Fruit fly (Drosophila melanogaster) whole organism, embryonic: Measurements from ENCODE around the gene PGAP2.
A peak's percentile ranks its signal among the peaks of the same experiment; 100 is the strongest.

Experiments
- CG10366 ChIP-seq: fragments of 200-800 bp; sonication (Bioruptor generic); IDR thresholded peaks from 2 replicates; pipeline ENCODE4 v1.3.6; 2022; ENCODE audit warnings: missing biosample characterization, missing genetic modification characterization
- CG11504 ChIP-seq: fragments of 200-800 bp; sonication (Bioruptor generic); optimal IDR thresholded peaks from 3 replicates; lab custom pipeline; 2019; ENCODE audit warnings: missing biosample characterization, mild to moderate bottlenecking, missing genetic modification characterization, moderate library complexity
- CG12769 ChIP-seq: fragments of 200-800 bp; sonication (Bioruptor generic); optimal IDR thresholded peaks from 2 replicates; lab custom pipeline; 2019; ENCODE audit warnings: missing biosample characterization, mild to moderate bottlenecking, missing genetic modification characterization, moderate library complexity
- CG17328 ChIP-seq: fragments of 200-800 bp; sonication (Bioruptor generic); IDR thresholded peaks from 2 replicates; pipeline ENCODE4 v1.3.6; 2022; ENCODE audit warnings: missing biosample characterization, missing genetic modification characterization
- CG1832 ChIP-seq: fragments of 200-800 bp; sonication (Bioruptor generic); optimal IDR thresholded peaks from 2 replicates; lab custom pipeline; 2017; ENCODE audit warnings: missing biosample characterization, mild to moderate bottlenecking, missing genetic modification characterization, inconsistent platforms
- CG3407 ChIP-seq: fragments of 200-800 bp; sonication (Bioruptor generic); optimal IDR thresholded peaks from 2 replicates; lab custom pipeline; 2018; ENCODE audit warnings: missing biosample characterization, mild to moderate bottlenecking, missing genetic modification characterization
- CG3726 ChIP-seq: fragments of 200-800 bp; sonication (Bioruptor generic); IDR thresholded peaks from 3 replicates; pipeline ENCODE4, ENCODE4 v1.3.6; 2022; ENCODE audit warnings: missing biosample characterization, missing genetic modification characterization
- CG4730 ChIP-seq: fragments of 200-800 bp; sonication (Bioruptor generic); IDR thresholded peaks from 2 replicates; pipeline ENCODE4 v1.3.6; 2022; ENCODE audit warnings: missing biosample characterization, missing genetic modification characterization
- CG6854 ChIP-seq: fragments of 200-800 bp; sonication (Bioruptor generic); optimal IDR thresholded peaks from 3 replicates; lab custom pipeline; 2017; ENCODE audit warnings: missing biosample characterization, mild to moderate bottlenecking, missing genetic modification characterization
- CG9609 ChIP-seq: fragments of 200-800 bp; sonication (Bioruptor generic); optimal IDR thresholded peaks from 3 replicates; lab custom pipeline; 2016; ENCODE audit warnings: missing biosample characterization, missing genetic modification characterization
- Chrac-16 ChIP-seq: fragments of 200-800 bp; sonication (Bioruptor generic); optimal IDR thresholded peaks from 3 replicates; lab custom pipeline; 2016; ENCODE audit warnings: missing biosample characterization, missing genetic modification characterization
- CrebB ChIP-seq: fragments of 200-800 bp; sonication (Bioruptor generic); optimal IDR thresholded peaks from 3 replicates; lab custom pipeline; 2018; ENCODE audit warnings: missing biosample characterization, mild to moderate bottlenecking, missing genetic modification characterization
- D19A ChIP-seq: fragments of 200-800 bp; optimal IDR thresholded peaks from 3 replicates; lab custom pipeline; 2019; ENCODE audit warnings: missing biosample characterization, mild to moderate bottlenecking, missing genetic modification characterization, moderate library complexity
- Doc2 ChIP-seq: fragments of 200-800 bp; sonication (Bioruptor generic); IDR thresholded peaks from 2 replicates; pipeline ENCODE4 v1.3.6; 2022; ENCODE audit warnings: missing biosample characterization, missing genetic modification characterization
- E2f2 ChIP-seq: fragments of 200-800 bp; sonication (Bioruptor generic); IDR thresholded peaks from 2 replicates; pipeline ENCODE4 v1.3.6; 2022; ENCODE audit warnings: missing biosample characterization, missing genetic modification characterization
- Max ChIP-seq: fragments of 200-800 bp; sonication (Bioruptor generic); optimal IDR thresholded peaks from 2 replicates; lab custom pipeline; 2016; ENCODE audit warnings: missing biosample characterization, mild to moderate bottlenecking, missing genetic modification characterization
- Neu2 ChIP-seq: fragments of 200-800 bp; sonication (Bioruptor generic); optimal IDR thresholded peaks from 3 replicates; lab custom pipeline; 2016; ENCODE audit warnings: missing biosample characterization, missing genetic modification characterization, borderline replicate concordance
- Optix ChIP-seq: fragments of 200-800 bp; sonication (Bioruptor generic); IDR thresholded peaks from 3 replicates; pipeline ENCODE4 v1.3.6; 2022; ENCODE audit warnings: missing biosample characterization, missing genetic modification characterization
- Rfx ChIP-seq: fragments of 200-800 bp; sonication (Bioruptor generic); IDR thresholded peaks from 2 replicates; pipeline ENCODE4 v1.3.6; 2022; ENCODE audit warnings: missing biosample characterization, missing genetic modification characterization
- Rx ChIP-seq: fragments of 200-800 bp; sonication (Bioruptor generic); IDR thresholded peaks from 2 replicates; pipeline ENCODE4 v1.3.6; 2022; ENCODE audit warnings: missing biosample characterization, missing genetic modification characterization
- Tbp ChIP-seq: fragments of >200 bp; optimal IDR thresholded peaks from 2 replicates; lab custom pipeline; 2018; ENCODE audit warnings: missing biosample characterization, missing genetic modification characterization
- ara ChIP-seq: fragments of 200-800 bp; sonication (Bioruptor generic); IDR thresholded peaks from 2 replicates; pipeline ENCODE4 v1.3.6; 2022; ENCODE audit warnings: missing biosample characterization, missing genetic modification characterization
- ash1 ChIP-seq: fragments of 200-800 bp; sonication (Bioruptor generic); optimal IDR thresholded peaks from 2 replicates; lab custom pipeline; 2018; ENCODE audit warnings: missing biosample characterization, mild to moderate bottlenecking, missing genetic modification characterization
- bcd ChIP-seq: fragments of 200-800 bp; sonication (Bioruptor generic); optimal IDR thresholded peaks from 2 replicates; lab custom pipeline; 2017; ENCODE audit warnings: missing biosample characterization, mild to moderate bottlenecking, missing genetic modification characterization
- bowl ChIP-seq: fragments of 200-800 bp; sonication (Bioruptor generic); IDR thresholded peaks from 2 replicates; pipeline ENCODE4 v1.3.6; 2022; ENCODE audit warnings: missing biosample characterization, missing genetic modification characterization
- cato ChIP-seq: fragments of 200-800 bp; sonication (Bioruptor generic); optimal IDR thresholded peaks from 2 replicates; lab custom pipeline; 2016; ENCODE audit warnings: missing biosample characterization, missing genetic modification characterization, borderline replicate concordance
- crp ChIP-seq, 2 experiments: fragments of 200-800 bp; sonication (Bioruptor generic); optimal IDR thresholded peaks; 2 replicates in 1 of 2; 3 replicates in 1 of 2; lab custom pipeline; 2017; ENCODE audit warnings: missing biosample characterization in 2 of 2, missing genetic modification characterization in 2 of 2, mild to moderate bottlenecking in 1 of 2, moderate library complexity in 1 of 2
- dimm ChIP-seq: fragments of 200-800 bp; sonication (Bioruptor generic); IDR thresholded peaks from 2 replicates; pipeline ENCODE4 v1.3.6; 2022; ENCODE audit warnings: missing biosample characterization, missing genetic modification characterization
- dm ChIP-seq: fragments of 200-800 bp; sonication (Bioruptor generic); optimal IDR thresholded peaks from 3 replicates; lab custom pipeline; 2016; ENCODE audit warnings: missing biosample characterization, missing genetic modification characterization
- ewg ChIP-seq: fragments of 200-800 bp; sonication (Bioruptor generic); optimal IDR thresholded peaks from 3 replicates; lab custom pipeline; 2017; ENCODE audit warnings: mild to moderate bottlenecking, missing biosample characterization, missing genetic modification reagents, missing genetic modification characterization
- fru ChIP-seq: fragments of >200 bp; optimal IDR thresholded peaks from 2 replicates; lab custom pipeline; 2017
- gcm2 ChIP-seq: fragments of 200-800 bp; sonication (Bioruptor generic); optimal IDR thresholded peaks from 2 replicates; lab custom pipeline; 2016; ENCODE audit warnings: missing biosample characterization, missing genetic modification characterization
- gsb-n ChIP-seq: fragments of 200-800 bp; sonication (Bioruptor generic); optimal IDR thresholded peaks from 3 replicates; lab custom pipeline; 2018; ENCODE audit warnings: missing biosample characterization, mild to moderate bottlenecking, missing genetic modification characterization
- ham ChIP-seq: fragments of 200-800 bp; sonication (Bioruptor generic); IDR thresholded peaks from 2 replicates; pipeline ENCODE4 v1.3.6; 2022; ENCODE audit warnings: missing biosample characterization, missing genetic modification characterization
- hth ChIP-seq: fragments of >200 bp; optimal IDR thresholded peaks from 2 replicates; lab custom pipeline; 2017; ENCODE audit warnings: inconsistent platforms
- jigr1 ChIP-seq: fragments of 200-800 bp; sonication (Bioruptor generic); IDR thresholded peaks from 3 replicates; pipeline ENCODE4 v1.3.6; 2022; ENCODE audit warnings: missing biosample characterization, missing genetic modification characterization
- ken ChIP-seq: fragments of 200-800 bp; sonication (Bioruptor generic); IDR thresholded peaks from 3 replicates; pipeline ENCODE4 v1.3.6; 2022; ENCODE audit warnings: missing biosample characterization, missing genetic modification characterization
- mam ChIP-seq: fragments of 200-800 bp; sonication (Bioruptor generic); optimal IDR thresholded peaks from 3 replicates; lab custom pipeline; 2016; ENCODE audit warnings: missing biosample characterization, missing genetic modification characterization
- org-1 ChIP-seq: fragments of 200-800 bp; sonication (Bioruptor generic); optimal IDR thresholded peaks from 2 replicates; lab custom pipeline; 2017; ENCODE audit warnings: missing biosample characterization, missing genetic modification characterization
- pb ChIP-seq: fragments of 200-800 bp; sonication (Bioruptor generic); optimal IDR thresholded peaks from 3 replicates; lab custom pipeline; 2016; ENCODE audit warnings: missing biosample characterization, missing genetic modification characterization
- peb ChIP-seq: fragments of 200-800 bp; sonication (Bioruptor generic); IDR thresholded peaks from 2 replicates; pipeline ENCODE4 v1.3.6; 2022; ENCODE audit warnings: missing biosample characterization, missing genetic modification characterization
- row ChIP-seq: fragments of 200-800 bp; sonication (Bioruptor generic); IDR thresholded peaks from 3 replicates; pipeline ENCODE4 v1.3.6; 2022; ENCODE audit warnings: missing biosample characterization, missing genetic modification characterization
- sima ChIP-seq: fragments of 200-800 bp; sonication (Bioruptor generic); optimal IDR thresholded peaks from 2 replicates; lab custom pipeline; 2016; ENCODE audit warnings: missing biosample characterization, missing genetic modification characterization
- sna ChIP-seq: fragments of 200-800 bp; sonication (Bioruptor generic); IDR thresholded peaks from 2 replicates; pipeline ENCODE4 v1.3.6; 2022; ENCODE audit warnings: missing biosample characterization, missing genetic modification characterization; ENCODE audit not compliant: partially characterized antibody
- sob ChIP-seq: fragments of 200-800 bp; sonication (Bioruptor generic); IDR thresholded peaks from 2 replicates; pipeline ENCODE4 v1.3.6; 2022; ENCODE audit warnings: missing biosample characterization, missing genetic modification characterization
- ssp ChIP-seq: fragments of 200-800 bp; sonication (Bioruptor generic); IDR thresholded peaks from 2 replicates; pipeline ENCODE4 v1.3.6; 2022; ENCODE audit warnings: missing biosample characterization, missing genetic modification characterization
- tll ChIP-seq, 2 experiments: fragments of 200-800 bp in 1 of 2; fragments of >200 bp in 1 of 2; sonication (Bioruptor generic) in 1 of 2; optimal IDR thresholded peaks; 2 replicates each; lab custom pipeline; 2017 to 2019; ENCODE audit warnings: missing biosample characterization in 2 of 2, missing genetic modification characterization in 2 of 2, mild to moderate bottlenecking in 1 of 2, moderate library complexity in 1 of 2
- ttk ChIP-seq: fragments of 200-800 bp; sonication (Bioruptor generic); IDR thresholded peaks from 2 replicates; pipeline ENCODE4 v2.1.2; 2022; ENCODE audit warnings: missing biosample characterization, missing genetic modification characterization
- twi ChIP-seq: fragments of 200-800 bp; optimal IDR thresholded peaks from 2 replicates; lab custom pipeline; 2019; ENCODE audit warnings: missing biosample characterization, mild to moderate bottlenecking, missing genetic modification characterization, moderate library complexity
- usp ChIP-seq: fragments of >200 bp; optimal IDR thresholded peaks from 2 replicates; lab custom pipeline; 2017; ENCODE audit warnings: missing biosample characterization, missing genetic modification characterization
- wek ChIP-seq: fragments of 200-800 bp; sonication (Bioruptor generic); optimal IDR thresholded peaks from 3 replicates; lab custom pipeline; 2018; ENCODE audit warnings: missing biosample characterization, mild to moderate bottlenecking, missing genetic modification characterization, moderate library complexity

Gene PGAP2

dm6 chr2L:866950-867744 lies 47.8 kb upstream of the PGAP2 start (continued):
- TF ChIP-seq CG3726 (GFP tag; lab: Robert Waterston, UW) (peak; percentile 88), Doc2 (GFP tag; lab: Robert Waterston, UW) (peak; percentile 80), hth (no peak), Optix (GFP tag; lab: Robert Waterston, UW) (peak; percentile 89), Chrac-16 (GFP tag; lab: Kevin White, UChicago) (peak; percentile 94), CG12769 (tag; lab: Kevin White, UChicago) (peak; percentile 97), bowl (GFP tag; lab: Robert Waterston, UW) (peak; percentile 89), dm (GFP tag; lab: Kevin White, UChicago) (peak; percentile 75), Max (peak; percentile 89), usp (GFP tag; lab: Kevin White, UChicago) (no peak), D19A (peak; percentile 80), row (GFP tag; lab: Robert Waterston, UW) (peak; percentile 95), org-1 (GFP tag; lab: Kevin White, UChicago) (peak; percentile 89), gsb-n (tag; lab: Kevin White, UChicago) (peak; percentile 87), Rfx (peak; percentile 98), Rx (GFP tag; lab: Robert Waterston, UW) (peak; percentile 90), ssp (GFP tag; lab: Robert Waterston, UW) (peak; percentile 86), gcm2 (GFP tag; lab: Kevin White, UChicago) (peak; percentile 79), sob (GFP tag; lab: Robert Waterston, UW) (peak; percentile 95), twi (tag; lab: Kevin White, UChicago) (peak; percentile 83), CrebB (peak; percentile 89), Neu2 (GFP tag; lab: Kevin White, UChicago) (peak; percentile 14), ttk (peak; percentile 90), mam (GFP tag; lab: Kevin White, UChicago) (peak; percentile 95), CG9609 (peak; percentile 78), sna (GFP tag; lab: Robert Waterston, UW) (no peak), CG17328 (GFP tag; lab: Robert Waterston, UW) (peak; percentile 95), ham (GFP tag; lab: Robert Waterston, UW) (peak; percentile 76; the same call in 1 of the 2 replicates), Tbp (GFP tag; lab: Kevin White, UChicago) (no peak), sima (GFP tag; lab: Kevin White, UChicago) (peak; percentile 75), ken (GFP tag; lab: Robert Waterston, UW) (peak; percentile 94), CG10366 (GFP tag; lab: Robert Waterston, UW) (peak; percentile 96), E2f2 (GFP tag; lab: Robert Waterston, UW) (peak; percentile 75), CG11504 (tag; lab: Kevin White, UChicago) (peak; percentile 93), ash1 (GFP tag; lab: Kevin White, UChicago) (peak; percentile 6), fru (no peak), bcd (peak; percentile 92), dimm (GFP tag; lab: Robert Waterston, UW) (peak; percentile 92), crp (GFP tag; optimal IDR thresholded peaks at IDR 0.05; lab: Kevin White, UChicago) (peak in 1 of 2 experiments; percentile 43), ara (GFP tag; lab: Robert Waterston, UW) (peak; percentile 95), CG1832 (GFP tag; lab: Kevin White, UChicago) (peak; percentile 81), CG3407 (peak; percentile 81), CG4730 (GFP tag; lab: Robert Waterston, UW) (peak; percentile 93), jigr1 (peak; percentile 88; the same call in 2 of the 3 replicates), CG6854 (peak; percentile 78), tll (GFP tag; optimal IDR thresholded peaks at IDR 0.05; lab: Kevin White, UChicago) (no peak), cato (GFP tag; lab: Kevin White, UChicago) (peak; percentile 80), ewg (peak; percentile 71), pb (peak; percentile 54), peb (GFP tag; lab: Robert Waterston, UW) (peak; percentile 91), wek (GFP tag; lab: Kevin White, UChicago) (peak; percentile 82)
